Fruit fly (Drosophila melanogaster): Measurements from ENCODE around the gene Sil1.

- TF ChIP-seq pan (optimal IDR thresholded peaks at IDR 0.05) (no peak), psq (optimal IDR thresholded peaks at IDR 0.05) (no peak), Dll (optimal IDR thresholded peaks at IDR 0.05) (no peak)
Measured at dm6 chr3R:25205413-25205977, 29.8 kb downstream of the Sil1 start.

All from whole organism.